Worm (Caenorhabditis elegans) whole organism, early embryonic: Measurements from ENCODE around the gene M163.22.

Experiments used
- B0310.2 ChIP-seq: sonication (generic microtip); optimal IDR thresholded peaks from 2 replicates; lab custom pipeline; 2016; ENCODE audit warnings: mild to moderate bottlenecking, missing genetic modification characterization, missing compliant biosample characterization
- F13C5.2 ChIP-seq: sonication (generic microtip); optimal IDR thresholded peaks from 2 replicates; lab custom pipeline; 2017; ENCODE audit warnings: mild to moderate bottlenecking, missing genetic modification characterization, inconsistent platforms, missing compliant biosample characterization
- aly-1 ChIP-seq: sonication (generic microtip); optimal IDR thresholded peaks from 2 replicates; lab custom pipeline; 2016; ENCODE audit warnings: missing genetic modification characterization, missing compliant biosample characterization
- ama-1 ChIP-seq: fragments of 150-350 bp; optimal IDR thresholded peaks from 2 replicates; lab custom pipeline; 2014
- ceh-13 ChIP-seq: fragments of 200-800 bp; sonication (Bioruptor generic); optimal IDR thresholded peaks from 2 replicates; lab custom pipeline; 2018; ENCODE audit warnings: mild to moderate bottlenecking, missing genetic modification characterization, missing compliant biosample characterization
- ceh-36 ChIP-seq: sonication (generic microtip); optimal IDR thresholded peaks from 2 replicates; lab custom pipeline; 2016; ENCODE audit warnings: missing genetic modification characterization, inconsistent platforms, missing compliant biosample characterization
- ets-7 ChIP-seq: sonication (generic microtip); optimal IDR thresholded peaks from 2 replicates; lab custom pipeline; 2016; ENCODE audit warnings: missing genotype, missing genetic modification characterization, missing compliant biosample characterization
- flt-1 ChIP-seq: fragments of 200-800 bp; sonication (Bioruptor generic); IDR thresholded peaks from 2 replicates; pipeline ENCODE4 v1.3.6; 2022; ENCODE audit warnings: missing genetic modification characterization, missing compliant biosample characterization
- hmbx-1 ChIP-seq: sonication (generic microtip); optimal IDR thresholded peaks from 2 replicates; lab custom pipeline; 2016; ENCODE audit warnings: mild to moderate bottlenecking, missing genetic modification characterization, missing compliant biosample characterization
- hmg-4 ChIP-seq: fragments of 200-800 bp; sonication (Bioruptor generic); optimal IDR thresholded peaks from 2 replicates; lab custom pipeline; 2018; ENCODE audit warnings: mild to moderate bottlenecking, missing genetic modification characterization, missing compliant biosample characterization
- hnd-1 ChIP-seq: sonication (generic microtip); optimal IDR thresholded peaks from 2 replicates; lab custom pipeline; 2016; ENCODE audit warnings: missing genetic modification characterization, missing compliant biosample characterization
- pes-1 ChIP-seq: fragments of 200-800 bp; sonication (Bioruptor generic); IDR thresholded peaks from 2 replicates; pipeline ENCODE4 v1.3.6; 2022; ENCODE audit warnings: missing genetic modification reagents, missing genetic modification characterization, missing compliant biosample characterization
- scrt-1 ChIP-seq: fragments of 200-800 bp; sonication (Bioruptor generic); IDR thresholded peaks from 2 replicates; pipeline ENCODE4 v1.3.6; 2022; ENCODE audit warnings: missing genetic modification characterization, missing compliant biosample characterization
- sea-1 ChIP-seq: fragments of 200-800 bp; sonication (Bioruptor generic); conservative IDR thresholded peaks from 2 replicates; pipeline ENCODE4 v1.3.6; 2022; ENCODE audit warnings: missing genetic modification characterization, missing compliant biosample characterization
- tbx-11 ChIP-seq: fragments of 200-800 bp; sonication (Bioruptor generic); IDR thresholded peaks from 2 replicates; pipeline ENCODE4 v1.3.6; 2022; ENCODE audit warnings: missing genetic modification characterization, missing compliant biosample characterization
- tbx-37 ChIP-seq: fragments of 200-800 bp; sonication (Bioruptor generic); conservative IDR thresholded peaks from 2 replicates; pipeline ENCODE4 v1.3.6; 2022; ENCODE audit warnings: missing genetic modification reagents, missing genetic modification characterization, missing compliant biosample characterization
- tra-4 ChIP-seq: sonication (generic microtip); optimal IDR thresholded peaks from 2 replicates; lab custom pipeline; 2017; ENCODE audit warnings: missing genetic modification characterization, missing compliant biosample characterization

The M163.22 gene

DNA sequence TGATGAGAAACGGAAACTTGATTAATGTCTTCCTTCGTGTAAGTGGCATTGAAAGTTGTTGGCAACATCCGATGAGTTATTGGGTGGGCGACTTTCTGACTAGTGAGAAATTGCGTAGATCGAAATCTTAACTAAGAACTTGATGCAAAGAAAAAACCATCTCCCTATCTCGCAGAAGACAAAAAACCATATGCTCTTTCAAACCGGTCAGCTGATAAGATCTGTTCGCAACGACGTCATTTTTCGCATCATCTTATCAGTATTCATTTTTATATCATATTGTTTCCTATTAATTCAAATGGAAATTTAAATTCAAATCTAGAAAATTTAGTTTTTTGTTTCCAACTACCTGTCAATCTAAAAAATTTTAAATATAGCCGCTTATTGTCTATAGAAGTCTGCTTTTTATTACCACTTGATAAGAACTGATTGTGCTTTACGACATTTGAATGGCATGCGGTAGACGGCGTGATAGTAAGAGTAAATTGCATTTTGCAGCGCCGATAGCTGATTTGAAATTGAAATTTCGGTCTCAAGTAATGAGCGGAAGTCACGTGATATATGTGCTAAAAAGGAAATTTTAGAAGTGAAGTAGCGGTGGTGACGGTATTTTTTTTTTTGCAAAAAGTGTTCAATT, 34.8 kb downstream of the M163.22 start:
- TF ChIP-seq sea-1 (no peak), pes-1 (GFP tag; lab: Robert Waterston, UW) (no peak)

DNA sequence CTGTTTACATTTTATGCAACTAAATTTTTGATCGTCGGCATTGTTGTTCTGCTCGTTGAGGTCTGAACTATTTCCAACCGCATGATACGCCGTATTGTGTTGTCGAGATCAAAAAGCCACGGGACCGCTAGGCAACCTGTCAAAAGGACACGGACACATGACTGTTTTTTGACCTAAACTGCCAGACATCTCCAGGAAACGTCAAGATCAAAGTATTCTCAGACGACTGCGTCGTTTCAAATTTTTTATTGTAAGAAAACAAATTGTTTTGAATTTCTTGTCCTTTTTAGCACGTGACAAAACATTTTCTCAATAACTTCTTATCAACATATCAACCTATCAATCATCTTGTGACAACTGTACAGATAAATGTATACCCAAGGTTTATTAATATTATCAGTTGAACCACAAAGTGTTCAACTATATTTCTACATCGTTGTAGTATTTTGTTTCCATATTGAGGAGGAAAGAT, 36.5 kb downstream of the M163.22 start:
- TF ChIP-seq pes-1 (GFP tag; lab: Robert Waterston, UW) (no peak), hmg-4 (GFP tag; lab: Kevin White, UChicago) (no peak), ama-1 (lab: Kevin White, UChicago) (no peak), hmbx-1 (no peak), tbx-11 (GFP tag; lab: Robert Waterston, UW) (no peak), ets-7 (tag; lab: Kevin White, UChicago) (no peak), aly-1 (no peak), tra-4 (tag; lab: Kevin White, UChicago) (no peak), scrt-1 (GFP tag; lab: Robert Waterston, UW) (no peak), sea-1 (no peak)

DNA sequence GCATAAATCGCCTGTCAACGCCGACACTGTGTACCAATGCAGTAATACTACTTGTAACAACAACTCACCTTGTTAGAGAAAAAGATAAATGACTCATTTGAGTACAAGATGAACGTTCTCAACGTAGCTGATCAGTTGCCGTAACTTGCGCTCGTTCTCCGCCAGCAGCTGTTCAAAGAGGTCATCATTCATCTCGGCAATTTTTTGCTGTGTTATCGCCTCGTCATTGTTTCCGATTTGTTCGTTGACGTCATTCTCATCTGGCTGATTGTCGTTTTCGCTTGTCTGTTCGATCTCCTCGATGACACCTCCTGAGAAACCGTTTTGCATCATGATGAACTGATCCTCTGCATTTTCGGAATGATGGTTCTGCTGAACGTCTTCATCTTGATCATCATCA, 37.6 kb downstream of the M163.22 start:
- TF ChIP-seq hmg-4 (GFP tag; lab: Kevin White, UChicago): no peak
- TF ChIP-seq pes-1 (GFP tag; lab: Robert Waterston, UW): no peak
- TF ChIP-seq ama-1 (lab: Kevin White, UChicago): no peak
- TF ChIP-seq tra-4 (tag; lab: Kevin White, UChicago): no peak
- no peak for TF ChIP-seq scrt-1 (GFP tag; lab: Robert Waterston, UW)
- no peak for TF ChIP-seq hnd-1 (tag; lab: Kevin White, UChicago)
- no peak for TF ChIP-seq sea-1
- TF ChIP-seq F13C5.2 (tag; lab: Kevin White, UChicago): no peak
- TF ChIP-seq ceh-36 (tag; lab: Kevin White, UChicago): no peak
- TF ChIP-seq ceh-13 (GFP tag; lab: Kevin White, UChicago): no peak
- TF ChIP-seq flt-1 (GFP tag; lab: Robert Waterston, UW): no peak
- no peak for TF ChIP-seq tbx-11 (GFP tag; lab: Robert Waterston, UW)

DNA sequence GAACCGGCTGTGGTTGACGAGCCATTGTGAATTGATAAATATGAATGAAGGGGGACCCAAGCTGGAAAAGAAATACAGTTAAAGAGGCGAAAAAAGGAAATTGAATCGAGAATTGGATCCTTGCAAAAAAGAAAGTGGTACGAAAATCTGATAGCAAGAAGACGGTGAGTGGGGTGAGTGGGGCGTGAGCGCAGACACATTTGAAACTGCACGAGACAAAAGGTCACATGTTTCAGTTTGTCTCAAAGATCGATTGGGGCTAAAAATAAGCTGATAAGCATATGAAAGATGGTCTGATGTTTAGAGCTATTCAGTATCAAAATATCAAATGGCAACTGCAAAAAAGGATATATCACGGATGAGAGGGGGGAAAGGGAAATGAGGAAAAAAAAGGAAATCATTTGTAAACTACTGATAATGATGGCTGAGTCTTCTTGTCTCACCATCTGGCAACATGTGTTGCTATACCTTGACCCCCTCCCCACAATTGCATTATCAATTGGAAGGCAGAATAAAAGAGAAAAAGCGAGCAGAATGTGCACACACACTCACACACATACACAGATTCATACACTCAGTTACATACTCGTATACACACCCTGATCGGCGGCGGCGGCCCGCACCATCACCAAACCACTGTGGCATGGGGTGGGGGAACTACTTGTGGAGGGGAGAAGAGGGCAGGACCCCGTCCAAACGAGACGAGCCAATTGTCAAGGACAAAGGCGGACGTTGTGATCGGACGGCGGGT, 38.3 kb downstream of the M163.22 start, which contains the start of gene M163.1:
Gene M163.1 (minus strand): TSS at position 25 of the 751 bp plus-strand sequence.
- TF ChIP-seq ets-7 (tag; lab: Kevin White, UChicago) (no peak), sea-1 (no peak), pes-1 (GFP tag; lab: Robert Waterston, UW) (0 out of 2 replicates have a peak, but pooled peaks have one; percentile 13), tra-4 (tag; lab: Kevin White, UChicago) (no peak), ceh-36 (tag; lab: Kevin White, UChicago) (no peak), B0310.2 (tag; lab: Kevin White, UChicago) (no peak), ama-1 (lab: Kevin White, UChicago) (no peak), aly-1 (no peak), flt-1 (GFP tag; lab: Robert Waterston, UW) (no peak), tbx-37 (GFP tag; lab: Robert Waterston, UW) (no peak), F13C5.2 (tag; lab: Kevin White, UChicago) (peak; percentile 15), hnd-1 (tag; lab: Kevin White, UChicago) (peak; percentile 0), hmg-4 (GFP tag; lab: Kevin White, UChicago) (peak; percentile 87), scrt-1 (GFP tag; lab: Robert Waterston, UW) (peak; percentile 46; the same call in 1 of the 2 replicates), hmbx-1 (no peak), tbx-11 (GFP tag; lab: Robert Waterston, UW) (no peak), ceh-13 (GFP tag; lab: Kevin White, UChicago) (peak; percentile 16)

DNA sequence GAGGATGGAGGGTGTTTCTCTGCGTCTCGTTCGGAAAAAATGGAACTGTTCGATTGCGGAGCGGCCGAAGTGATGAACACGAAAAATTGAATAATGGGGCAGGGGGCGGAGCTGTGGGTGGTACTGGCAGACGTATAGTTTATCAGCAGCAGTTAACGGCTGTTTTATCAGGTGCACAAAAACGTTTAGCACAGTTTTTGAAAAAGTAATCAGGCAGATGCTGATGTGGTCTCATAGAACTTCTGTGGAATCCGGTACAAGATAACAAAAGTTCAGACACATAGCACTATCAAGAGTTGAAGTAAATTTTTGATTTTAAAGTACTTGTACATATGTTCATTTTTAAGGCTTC, 38.8 kb downstream of the M163.22 start:
- 0 out of 2 replicates have a peak, but pooled peaks have one; percentile 0 for TF ChIP-seq pes-1 (GFP tag; lab: Robert Waterston, UW)
- TF ChIP-seq tbx-11 (GFP tag; lab: Robert Waterston, UW): no peak

DNA sequence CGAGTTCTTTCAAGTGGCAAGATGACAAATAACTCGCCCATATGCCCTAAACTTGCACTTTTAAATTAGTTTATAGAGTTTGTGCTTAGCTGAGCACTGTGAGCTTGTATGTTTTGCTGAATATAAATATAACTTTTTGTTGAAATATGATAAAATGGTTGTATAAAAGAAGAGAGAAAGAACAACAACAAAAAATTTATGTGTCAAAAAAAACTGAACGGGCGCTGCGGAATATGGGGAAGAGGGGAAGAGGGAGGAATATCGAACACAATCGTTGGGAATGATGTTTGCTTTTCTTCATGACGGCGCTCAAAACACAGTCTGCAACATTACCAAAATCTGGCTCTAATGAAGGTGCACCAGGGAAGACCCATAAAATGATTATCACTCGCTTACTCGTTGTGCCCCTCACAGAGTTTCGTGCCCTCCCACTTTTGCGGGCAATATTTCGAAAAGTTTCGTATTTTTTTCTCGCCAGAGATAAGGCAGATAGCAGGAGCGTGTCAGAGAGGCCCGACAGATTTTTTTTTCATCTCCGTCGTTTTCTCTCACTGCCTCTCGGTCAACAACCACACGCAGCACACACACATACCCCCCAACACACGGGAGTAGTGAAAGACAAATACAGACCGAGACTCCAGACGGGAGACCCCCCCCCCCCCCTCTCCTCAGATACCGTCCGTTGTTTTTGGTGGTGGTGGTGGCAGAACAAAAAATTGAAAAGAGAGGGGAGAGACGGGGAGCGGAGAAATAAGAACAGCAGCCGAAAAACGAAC, 40.1 kb downstream of the M163.22 start:
- TF ChIP-seq hnd-1 (tag; lab: Kevin White, UChicago): no peak
- TF ChIP-seq hmbx-1: no peak
- no peak for TF ChIP-seq ets-7 (tag; lab: Kevin White, UChicago)
- TF ChIP-seq F13C5.2 (tag; lab: Kevin White, UChicago): no peak
- 0 out of 2 replicates have a peak, but pooled peaks have one; percentile 40 for TF ChIP-seq sea-1
- no peak for TF ChIP-seq ceh-13 (GFP tag; lab: Kevin White, UChicago)
- TF ChIP-seq pes-1 (GFP tag; lab: Robert Waterston, UW): no peak
- no peak for TF ChIP-seq scrt-1 (GFP tag; lab: Robert Waterston, UW)
- peak; percentile 82 for TF ChIP-seq hmg-4 (GFP tag; lab: Kevin White, UChicago)

DNA sequence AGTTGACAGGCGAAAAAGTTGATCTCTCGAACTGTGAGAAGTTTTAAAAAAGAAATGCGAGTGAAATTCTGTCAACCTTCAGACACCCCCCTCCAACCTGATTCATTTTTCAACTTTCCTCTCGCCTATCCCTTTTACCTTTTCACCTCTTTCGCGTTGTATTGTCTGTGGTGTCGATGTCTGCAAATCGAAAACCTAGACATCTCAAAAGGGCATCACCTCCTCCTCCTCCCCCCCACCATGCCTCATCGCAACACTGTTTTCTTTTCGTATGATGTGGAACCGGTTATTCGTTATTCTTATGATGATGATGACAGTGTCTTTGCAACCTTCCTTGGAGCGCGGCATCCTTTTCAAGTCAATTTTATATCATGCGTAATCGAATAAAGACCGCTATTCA, 42.3 kb downstream of the M163.22 start:
- no peak for TF ChIP-seq ets-7 (tag; lab: Kevin White, UChicago)
- no peak for TF ChIP-seq aly-1
- TF ChIP-seq scrt-1 (GFP tag; lab: Robert Waterston, UW): no peak
- TF ChIP-seq flt-1 (GFP tag; lab: Robert Waterston, UW): no peak
- no peak for TF ChIP-seq tbx-11 (GFP tag; lab: Robert Waterston, UW)
- no peak for TF ChIP-seq F13C5.2 (tag; lab: Kevin White, UChicago)
- no peak for TF ChIP-seq hmg-4 (GFP tag; lab: Kevin White, UChicago)
